Worm (Caenorhabditis elegans) whole organism, L1 larva: ENCODE results near the gene H10E21.4.

Experiments used
- aly-2 ChIP-seq: fragments of 150-350 bp; optimal IDR thresholded peaks from 2 replicates; lab custom pipeline; 2014; ENCODE audit warnings: missing biosample characterization, missing genetic modification characterization
- ama-1 ChIP-seq: fragments of 150-350 bp; optimal IDR thresholded peaks from 2 replicates; lab custom pipeline; 2014
- dpl-1 ChIP-seq, 3 experiments: fragments of 150-350 bp in 2 of 3; sonication (generic microtip) in 1 of 3; optimal IDR thresholded peaks; 2 replicates each; lab custom pipeline; 2014 to 2017; ENCODE audit warnings: missing biosample characterization in 3 of 3, missing genetic modification characterization in 3 of 3, missing genetic modification reagents in 3 of 3
- elt-3 ChIP-seq, 6 experiments: fragments of 150-350 bp in 1 of 6; sonication (generic microtip); optimal IDR thresholded peaks; 2 replicates each; lab custom pipeline; 2017 to 2018; ENCODE audit warnings: missing biosample characterization in 6 of 6, missing genetic modification characterization in 6 of 6, inconsistent platforms in 1 of 6
- mep-1 ChIP-seq: fragments of 150-350 bp; optimal IDR thresholded peaks from 2 replicates; lab custom pipeline; 2014; ENCODE audit warnings: missing biosample characterization, missing genetic modification characterization
- nhr-237 ChIP-seq: fragments of 150-350 bp; optimal IDR thresholded peaks from 2 replicates; lab custom pipeline; 2014; ENCODE audit warnings: missing biosample characterization, missing genetic modification characterization

DNA sequence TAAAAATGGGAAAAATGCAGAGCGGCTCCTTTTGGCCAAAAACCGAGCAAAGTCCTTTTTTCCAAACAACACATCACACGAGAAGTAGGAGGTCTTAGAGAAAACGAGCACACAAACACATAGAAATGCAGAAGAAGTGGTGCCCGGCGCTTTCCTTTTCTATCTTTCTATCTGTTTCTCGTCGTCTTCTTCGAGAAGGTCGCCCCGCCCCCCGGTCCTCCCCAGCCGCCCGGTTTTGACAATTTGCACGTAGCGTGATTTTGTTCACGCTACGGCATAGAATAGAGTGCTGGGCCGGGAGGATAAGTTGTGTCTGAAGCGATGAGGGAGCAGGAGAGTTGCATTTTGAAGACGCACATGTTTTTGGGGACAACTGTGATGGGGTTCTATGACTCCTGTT is 47.5 kb upstream of the H10E21.4 start:
- TF ChIP-seq ama-1 (no peak), aly-2 (tag; lab: Kevin White, UChicago) (no peak), dpl-1 (GFP tag; optimal IDR thresholded peaks at IDR 0.05; lab: Kevin White, UChicago) (peak in 1 of 3 experiments; percentile 10), mep-1 (tag; lab: Kevin White, UChicago) (no peak), nhr-237 (no peak), elt-3 (tag; optimal IDR thresholded peaks at IDR 0.05; lab: Kevin White, UChicago) (no peak)
